Worm (Caenorhabditis elegans): ENCODE measurements around the gene Y75B8A.44.

Gene Y75B8A.44

DNA sequence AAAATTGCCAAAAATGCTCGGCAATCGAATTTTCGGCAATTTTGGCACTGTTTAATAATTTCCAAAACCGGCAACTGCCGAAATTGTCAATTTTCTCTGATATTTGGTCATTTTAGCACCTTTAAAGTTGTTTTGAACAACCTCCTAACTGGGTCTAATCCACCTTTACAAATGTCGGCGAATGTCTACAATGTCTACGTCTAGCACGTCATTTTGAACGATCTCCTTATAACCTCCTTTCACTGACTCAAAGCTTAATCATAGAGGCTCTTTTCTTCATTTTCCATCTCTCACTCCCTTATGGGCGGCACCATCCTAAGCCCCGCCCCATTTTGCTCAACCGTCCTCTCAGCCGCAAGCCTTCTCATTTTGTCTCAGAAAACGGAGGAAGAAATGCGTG is at the start of gene Y75B8A.44:
Y75B8A.44 (plus strand) TSS at position 301 of the 400 bp plus-strand sequence.
- TF ChIP-seq egl-27 (tag; optimal IDR thresholded peaks at IDR 0.05) = no peak
- no peak for TF ChIP-seq ztf-4 (tag; optimal IDR thresholded peaks at IDR 0.05)
- no peak for TF ChIP-seq dmd-4 (tag; optimal IDR thresholded peaks at IDR 0.05)

DNA sequence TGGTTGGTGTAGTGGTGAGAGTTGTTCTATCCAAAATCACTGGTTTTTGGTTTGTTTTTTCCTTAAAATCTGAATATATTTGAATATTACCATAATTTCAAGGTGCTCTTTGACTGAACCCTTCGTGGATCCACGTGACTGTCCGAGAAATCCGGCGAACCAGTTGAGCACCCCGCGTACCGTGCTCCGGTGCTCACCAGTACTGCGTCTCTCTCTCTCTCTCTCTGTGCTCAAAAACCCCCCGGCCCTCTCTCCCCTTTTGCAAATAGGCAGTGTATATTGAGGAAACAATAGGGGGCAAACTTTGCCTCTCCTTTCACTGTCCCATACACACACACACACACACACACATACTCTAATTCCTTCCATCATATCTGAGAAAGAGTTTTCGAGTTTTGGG is 44.3 kb upstream of the Y75B8A.44 start:
- no peak for TF ChIP-seq dmd-4 (tag; optimal IDR thresholded peaks at IDR 0.05)
- peak; percentile 69 for TF ChIP-seq F13H6.1 (tag; optimal IDR thresholded peaks at IDR 0.05)

DNA sequence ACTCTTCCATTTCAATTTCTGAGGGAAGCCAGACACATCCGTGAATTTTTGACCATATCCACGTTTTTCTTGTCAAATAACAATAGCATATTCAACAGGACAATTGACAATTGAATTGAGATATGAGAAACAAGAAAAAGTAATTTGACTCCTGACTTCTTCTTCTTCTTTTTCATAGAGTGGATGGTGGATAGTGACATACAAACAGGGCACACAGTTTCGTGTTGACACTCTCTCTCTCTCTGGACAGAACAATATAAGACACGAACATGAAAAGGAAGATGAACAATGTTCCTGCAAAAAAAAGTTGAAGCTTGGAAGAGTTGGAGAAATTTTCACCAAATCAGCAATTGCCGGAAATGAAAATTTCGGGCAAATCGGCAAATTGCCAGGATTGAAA is 43.2 kb upstream of the Y75B8A.44 start:
- TF ChIP-seq aly-2 (tag; optimal IDR thresholded peaks at IDR 0.05) = no peak

DNA sequence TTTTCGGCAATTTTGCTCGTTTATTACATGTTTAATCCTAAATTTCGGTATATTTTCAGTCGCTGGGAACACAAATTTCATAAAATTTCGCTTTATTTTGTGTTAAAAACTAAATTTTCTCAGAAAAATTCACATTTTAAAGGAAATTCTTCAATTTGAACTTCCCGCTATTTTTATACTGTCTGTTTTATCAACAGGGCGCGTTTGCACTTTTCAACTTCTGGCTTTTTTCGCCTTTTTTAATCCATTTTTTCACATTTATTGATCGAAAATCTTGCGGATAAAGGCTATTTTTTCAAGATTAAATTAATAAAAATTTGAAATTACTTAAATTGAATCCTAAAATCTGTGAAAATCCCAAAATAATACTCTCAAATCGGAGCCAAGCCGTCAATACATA is 42.1 kb upstream of the Y75B8A.44 start:
- TF ChIP-seq mab-5 (tag; optimal IDR thresholded peaks at IDR 0.05) (no peak), lin-13 (GFP tag; optimal IDR thresholded peaks at IDR 0.05) (peak; percentile 65), nhr-129 (tag; optimal IDR thresholded peaks at IDR 0.05) (peak; percentile 6), sma-3 (GFP tag; optimal IDR thresholded peaks at IDR 0.05) (peak; percentile 21), C34F6.9 (tag; optimal IDR thresholded peaks at IDR 0.05) (peak; percentile 75), snpc-4 (tag; optimal IDR thresholded peaks at IDR 0.05) (no peak), unc-55 (GFP tag; optimal IDR thresholded peaks at IDR 0.05) (peak; percentile 81), sem-4 (tag; optimal IDR thresholded peaks at IDR 0.05) (peak; percentile 33), nhr-25 (tag; optimal IDR thresholded peaks at IDR 0.05) (peak; percentile 22), crh-2 (tag; optimal IDR thresholded peaks at IDR 0.05) (peak; percentile 73), lsy-2 (tag; optimal IDR thresholded peaks at IDR 0.05) (peak; percentile 12 to 79), unc-62 (GFP tag; optimal IDR thresholded peaks at IDR 0.05) (no peak), gmeb-1 (tag; optimal IDR thresholded peaks at IDR 0.05) (peak; percentile 94), F13H6.1 (tag; optimal IDR thresholded peaks at IDR 0.05) (peak; percentile 3)

DNA sequence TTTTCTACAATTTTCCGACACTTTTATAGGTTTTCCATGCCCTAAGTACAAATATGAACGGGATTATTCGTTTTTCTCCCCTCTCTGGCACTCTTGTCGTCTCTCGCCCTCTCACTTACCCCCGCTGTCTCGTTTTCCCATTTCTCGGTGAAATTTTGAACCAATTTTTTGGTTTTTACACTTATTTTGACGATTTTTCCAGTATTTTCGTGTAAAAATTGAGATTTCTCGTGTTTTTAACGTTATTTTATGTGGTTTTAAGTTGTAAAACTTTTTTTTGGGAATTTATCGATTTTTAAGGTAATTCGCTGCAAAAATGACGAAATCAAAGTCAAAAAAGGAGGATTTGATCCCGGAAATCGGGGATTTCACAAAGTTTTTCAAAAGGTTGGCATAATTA is 41.7 kb upstream of the Y75B8A.44 start, which contains the start of gene Y75B8A.7:
Y75B8A.7 (plus strand) TSS at position 301 of the 400 bp plus-strand sequence.
- TF ChIP-seq sma-3 (GFP tag; optimal IDR thresholded peaks at IDR 0.05) (no peak), nhr-21 (tag; optimal IDR thresholded peaks at IDR 0.05) (no peak), nhr-25 (tag; optimal IDR thresholded peaks at IDR 0.05) (no peak), mab-5 (tag; optimal IDR thresholded peaks at IDR 0.05) (no peak), blmp-1 (tag; optimal IDR thresholded peaks at IDR 0.05; ENCODE audit: insufficient read depth) (no peak), unc-55 (GFP tag; optimal IDR thresholded peaks at IDR 0.05) (no peak), sem-4 (tag; optimal IDR thresholded peaks at IDR 0.05) (no peak), R02D3.7 (tag; optimal IDR thresholded peaks at IDR 0.05) (no peak), aly-2 (tag; optimal IDR thresholded peaks at IDR 0.05) (no peak), nhr-6 (tag; optimal IDR thresholded peaks at IDR 0.05) (no peak), ceh-82 (tag; optimal IDR thresholded peaks at IDR 0.05) (no peak), nhr-129 (tag; optimal IDR thresholded peaks at IDR 0.05) (no peak), crh-2 (tag; optimal IDR thresholded peaks at IDR 0.05) (no peak), ceh-16 (tag; optimal IDR thresholded peaks at IDR 0.05) (no peak), ZK546.5 (tag; optimal IDR thresholded peaks at IDR 0.05) (no peak), F13H6.1 (tag; optimal IDR thresholded peaks at IDR 0.05) (no peak)

DNA sequence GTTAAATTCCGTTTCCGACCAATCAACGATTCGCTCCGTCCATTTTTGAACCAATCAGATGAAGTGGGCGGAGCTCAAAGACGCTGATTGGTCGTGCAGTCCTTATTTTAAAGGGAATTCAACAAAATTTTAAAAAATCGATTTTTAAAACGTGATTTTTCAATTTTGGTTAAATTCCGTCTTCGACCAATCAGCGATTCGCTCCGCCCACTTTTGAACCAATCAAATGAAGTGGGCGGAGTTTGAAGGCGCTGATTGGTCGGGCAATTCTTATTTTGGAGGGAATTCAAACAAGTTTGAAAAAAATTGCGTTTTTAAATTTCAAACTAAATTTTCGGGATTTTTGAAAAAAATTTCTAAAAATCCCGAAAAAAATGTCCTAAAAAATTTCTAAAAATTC is 40.8 kb upstream of the Y75B8A.44 start:
- TF ChIP-seq mbf-1 (tag; optimal IDR thresholded peaks at IDR 0.05) (no peak), blmp-1 (tag; optimal IDR thresholded peaks at IDR 0.05; ENCODE audit: insufficient read depth) (no peak)

DNA sequence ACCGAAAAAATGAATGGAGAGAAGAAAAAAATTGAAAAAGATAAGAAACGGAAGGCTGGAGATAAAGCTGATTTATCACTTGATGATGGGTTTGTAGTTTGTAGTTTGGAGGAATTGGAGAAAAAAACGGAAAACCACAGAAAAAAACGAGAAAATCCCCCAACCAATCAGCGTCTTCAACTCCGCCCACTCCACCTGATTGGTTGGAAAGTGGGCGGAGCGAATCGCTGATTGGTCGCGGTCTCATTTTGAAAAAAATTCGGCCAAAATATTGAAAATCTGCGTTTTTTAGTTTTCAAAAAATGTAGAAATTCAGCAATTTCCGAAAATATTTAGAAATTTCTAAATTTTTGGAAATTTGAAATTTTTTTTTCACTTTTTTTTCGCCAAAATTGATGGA is 38.5 kb upstream of the Y75B8A.44 start:
- TF ChIP-seq ztf-11 (tag; optimal IDR thresholded peaks at IDR 0.05) (no peak), mbf-1 (tag; optimal IDR thresholded peaks at IDR 0.05) (no peak), ama-1 (optimal IDR thresholded peaks at IDR 0.05) (no peak), ZK546.5 (tag; optimal IDR thresholded peaks at IDR 0.05) (no peak), ztf-4 (tag; optimal IDR thresholded peaks at IDR 0.05) (no peak), nhr-11 (tag; optimal IDR thresholded peaks at IDR 0.05) (no peak), unc-62 (GFP tag; optimal IDR thresholded peaks at IDR 0.05) (no peak), blmp-1 (tag; optimal IDR thresholded peaks at IDR 0.05; ENCODE audit: insufficient read depth) (no peak)
